Worm (Caenorhabditis elegans): ENCODE results near the gene uda-1.

Gene uda-1

DNA sequence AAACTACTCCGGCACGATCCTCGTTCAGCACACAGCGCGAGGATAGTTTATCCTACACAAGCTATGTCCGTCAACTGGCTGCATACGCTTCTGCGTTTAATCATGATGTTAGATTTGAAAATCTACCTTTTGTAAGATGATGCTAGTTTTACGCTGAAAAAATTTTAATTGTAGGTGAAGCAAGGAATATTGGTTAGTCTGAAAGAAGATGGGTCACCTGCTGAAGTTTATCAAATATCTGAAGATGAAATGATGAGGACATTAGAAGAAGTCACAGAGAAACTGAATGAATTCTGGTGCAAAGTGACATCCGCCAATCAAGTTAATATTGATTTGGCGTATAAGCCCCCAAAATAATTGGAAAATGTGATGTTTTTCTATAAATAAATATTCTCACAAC lies 21.0 kb upstream of the uda-1 start (continued):
- no peak for TF ChIP-seq unc-130 (GFP tag; optimal IDR thresholded peaks at IDR 0.05)
- 0 out of 2 replicates have a peak, but pooled peaks have one; percentile 19 for TF ChIP-seq B0336.3 (GFP tag; IDR thresholded peaks at IDR 0.05)
- TF ChIP-seq Y79H2A.3 (GFP tag; conservative IDR thresholded peaks at IDR 0.05), result 0 out of 2 replicates have a peak, but pooled peaks have one; percentile 25
- no peak for TF ChIP-seq let-607 (tag; optimal IDR thresholded peaks at IDR 0.05)
- no peak for TF ChIP-seq snpc-1.1 (tag; optimal IDR thresholded peaks at IDR 0.05; ENCODE audit: insufficient read depth)
- no peak for TF ChIP-seq akir-1 (GFP tag; optimal IDR thresholded peaks at IDR 0.05)
- TF ChIP-seq hsf-1 (GFP tag; IDR thresholded peaks at IDR 0.05), result peak; percentile 41; the same call in 1 of the 2 replicates
- 0 out of 2 replicates have a peak, but pooled peaks have one; percentile 8 for TF ChIP-seq ekl-4 (GFP tag; IDR thresholded peaks at IDR 0.05)
- no peak for TF ChIP-seq dpff-1 (tag; optimal IDR thresholded peaks at IDR 0.05)
- no peak for TF ChIP-seq aptf-3 (GFP tag; IDR thresholded peaks at IDR 0.05)
- no peak for TF ChIP-seq attf-5 (GFP tag; optimal IDR thresholded peaks at IDR 0.05)
- TF ChIP-seq ZK185.1 (tag; optimal IDR thresholded peaks at IDR 0.05; ENCODE audit: poor library complexity, severe bottlenecking), result no peak
- no peak for TF ChIP-seq hlh-12 (tag; optimal IDR thresholded peaks at IDR 0.05)
- no peak for TF ChIP-seq ceh-27 (GFP tag; optimal IDR thresholded peaks at IDR 0.05)
- TF ChIP-seq ztf-3 (GFP tag; optimal IDR thresholded peaks at IDR 0.05), result no peak
- no peak for TF ChIP-seq cebp-2 (GFP tag; IDR thresholded peaks at IDR 0.05)
- no peak for TF ChIP-seq B0035.1 (tag; optimal IDR thresholded peaks at IDR 0.05)
- 0 out of 2 replicates have a peak, but pooled peaks have one; percentile 11 for TF ChIP-seq rcor-1 (GFP tag; IDR thresholded peaks at IDR 0.05)
- no peak for TF ChIP-seq nfya-2 (GFP tag; IDR thresholded peaks at IDR 0.05)
- no peak for TF ChIP-seq rec-8 (tag; optimal IDR thresholded peaks at IDR 0.05)
- no peak for TF ChIP-seq F57C9.4 (tag; optimal IDR thresholded peaks at IDR 0.05)
- no peak for TF ChIP-seq egl-44 (GFP tag; IDR thresholded peaks at IDR 0.05)
- TF ChIP-seq ceh-40 (GFP tag; IDR thresholded peaks at IDR 0.05), result no peak
- TF ChIP-seq unc-62 (GFP tag; optimal IDR thresholded peaks at IDR 0.05), result no peak
- TF ChIP-seq nhr-90 (tag; optimal IDR thresholded peaks at IDR 0.05), result no peak
- no peak for TF ChIP-seq lin-54 (GFP tag; optimal IDR thresholded peaks at IDR 0.05)
- no peak for TF ChIP-seq ets-4 (GFP tag; optimal IDR thresholded peaks at IDR 0.05)
- no peak for TF ChIP-seq let-526 (GFP tag; IDR thresholded peaks at IDR 0.05)
- TF ChIP-seq nhr-179 (tag; optimal IDR thresholded peaks at IDR 0.05), result no peak
- TF ChIP-seq efl-1 (GFP tag; optimal IDR thresholded peaks at IDR 0.05), result no peak

DNA sequence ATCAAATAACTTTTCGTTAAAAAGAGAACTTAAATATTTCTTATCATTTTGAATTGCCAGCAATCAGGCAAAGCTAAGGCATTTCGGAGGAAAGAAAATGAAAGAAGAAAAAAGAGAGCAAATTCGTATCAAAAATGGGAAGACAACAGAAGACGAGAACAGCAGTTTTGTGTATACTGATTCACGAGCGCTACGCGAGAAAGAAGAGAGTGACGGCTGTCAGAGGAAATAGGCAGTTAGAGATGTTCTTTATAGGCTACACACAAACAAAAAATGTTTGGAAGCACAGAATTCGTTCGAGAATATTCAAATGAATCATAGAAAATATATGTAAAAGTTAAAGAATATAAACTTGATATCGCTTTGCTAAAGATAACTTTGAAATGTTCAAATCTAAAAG lies 19.7 kb upstream of the uda-1 start:
- TF ChIP-seq aptf-3 (GFP tag; IDR thresholded peaks at IDR 0.05) (no peak), mel-28 (tag; optimal IDR thresholded peaks at IDR 0.05; ENCODE audit: borderline replicate concordance) (no peak), hmg-1.2 (GFP tag; IDR thresholded peaks at IDR 0.05) (peak; percentile 48; the same call in 1 of the 2 replicates), ama-1 (optimal IDR thresholded peaks at IDR 0.05) (peak; percentile 14), ama-1 (GFP tag; optimal IDR thresholded peaks at IDR 0.05) (no peak), cebp-1 (GFP tag; IDR thresholded peaks at IDR 0.05) (no peak), cebp-1 (tag; optimal IDR thresholded peaks at IDR 0.05) (peak; percentile 35), attf-5 (GFP tag; optimal IDR thresholded peaks at IDR 0.05) (peak; percentile 10), nhr-80 (tag; optimal IDR thresholded peaks at IDR 0.05) (peak; percentile 65), egl-44 (GFP tag; IDR thresholded peaks at IDR 0.05) (no peak)

DNA sequence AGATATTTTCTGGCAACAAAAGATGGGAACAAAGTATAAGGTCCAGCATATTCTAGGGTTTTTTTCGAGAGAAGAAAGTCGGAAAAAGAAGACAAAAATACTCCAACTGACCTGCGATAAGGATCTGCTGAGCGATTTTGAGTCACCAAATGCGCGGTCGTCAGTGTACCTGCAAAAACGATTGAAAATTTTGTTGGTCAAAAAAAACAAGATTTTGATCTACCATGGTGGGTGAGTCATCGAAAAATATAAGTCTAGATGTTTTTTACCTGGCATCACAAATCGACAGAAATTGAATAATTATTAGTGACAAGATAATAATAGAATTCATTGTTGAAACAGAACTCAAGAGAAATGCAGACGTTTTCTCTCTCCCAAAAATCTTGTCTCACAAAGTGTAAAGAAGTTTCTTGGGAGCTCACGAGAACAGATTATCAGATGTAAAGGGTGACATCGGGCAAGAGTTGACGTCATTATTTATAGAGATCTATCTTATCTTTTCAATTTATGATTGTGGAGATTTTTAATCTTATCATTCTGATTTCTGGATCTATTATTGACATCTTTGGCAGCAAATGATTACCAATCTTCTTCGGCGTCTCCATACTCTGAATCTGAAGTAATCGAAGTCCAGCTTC lies 19.2 kb upstream of the uda-1 start:
- TF ChIP-seq T07F8.4 (tag; optimal IDR thresholded peaks at IDR 0.05) (no peak), C06A6.2 (GFP tag; conservative IDR thresholded peaks at IDR 0.05) (no peak), Y79H2A.3 (GFP tag; conservative IDR thresholded peaks at IDR 0.05) (no peak), efl-1 (GFP tag; optimal IDR thresholded peaks at IDR 0.05) (peak; percentile 64), madf-6 (GFP tag; IDR thresholded peaks at IDR 0.05) (peak; percentile 75), madf-8 (GFP tag; conservative IDR thresholded peaks at IDR 0.05) (peak; percentile 51), xnd-1 (tag; optimal IDR thresholded peaks at IDR 0.05) (peak; percentile 52), F10E7.11 (tag; optimal IDR thresholded peaks at IDR 0.05) (no peak), lin-54 (GFP tag; optimal IDR thresholded peaks at IDR 0.05) (no peak), sptf-2 (GFP tag; optimal IDR thresholded peaks at IDR 0.05) (no peak)
